Fruit fly (Drosophila melanogaster): Measurements from ENCODE around the gene CG14907.
A peak's percentile ranks its signal among the peaks of the same experiment; 100 is the strongest.

The CG14907 gene

dm6 chr3R:16655494-16656493, 3.7 kb upstream of the CG14907 start, which contains the start of gene modSP (continued):
- TF ChIP-seq CG18764 (GFP tag; optimal IDR thresholded peaks at IDR 0.05), result peak; percentile 94
- no peak for TF ChIP-seq CG6765 (GFP tag; optimal IDR thresholded peaks at IDR 0.05)
- peak; percentile 82 for TF ChIP-seq CG10274 (GFP tag; optimal IDR thresholded peaks at IDR 0.05)
- no peak for TF ChIP-seq Dip2 (GFP tag; IDR thresholded peaks at IDR 0.05)
- no peak for TF ChIP-seq HmgZ (tag; optimal IDR thresholded peaks at IDR 0.05)
- TF ChIP-seq CG4707 (GFP tag; optimal IDR thresholded peaks at IDR 0.05), result no peak
- TF ChIP-seq sim (GFP tag; IDR thresholded peaks at IDR 0.05), result no peak
- no peak for TF ChIP-seq CG17568 (GFP tag; optimal IDR thresholded peaks at IDR 0.05)
- no peak for TF ChIP-seq CG10462 (GFP tag; optimal IDR thresholded peaks at IDR 0.05)
- TF ChIP-seq eve (GFP tag; optimal IDR thresholded peaks at IDR 0.05), result no peak
- no peak for TF ChIP-seq CG11723 (GFP tag; optimal IDR thresholded peaks at IDR 0.05)
- no peak for TF ChIP-seq CG3995 (GFP tag; optimal IDR thresholded peaks at IDR 0.05)
- TF ChIP-seq CG6689 (GFP tag; IDR thresholded peaks at IDR 0.05), result no peak; the same call in 1 of the 2 replicates
- TF ChIP-seq Ets65A (GFP tag), result peak; percentile 96
- TF ChIP-seq CG9437 (GFP tag; optimal IDR thresholded peaks at IDR 0.05), result peak; percentile 86
- no peak for TF ChIP-seq CG6272 (GFP tag; IDR thresholded peaks at IDR 0.05)
- TF ChIP-seq psq (GFP tag; optimal IDR thresholded peaks at IDR 0.05), result no peak
- TF ChIP-seq CG16863 (GFP tag; optimal IDR thresholded peaks at IDR 0.05), result peak; percentile 10
- 0 out of 3 replicates have a peak, but pooled peaks have one; percentile 7 for TF ChIP-seq so (GFP tag; IDR thresholded peaks at IDR 0.05)
- peak; percentile 56; the same call in 1 of the 2 replicates for TF ChIP-seq Rfx (GFP tag; IDR thresholded peaks at IDR 0.05)
- TF ChIP-seq tap (tag; optimal IDR thresholded peaks at IDR 0.05), result no peak
- peak; percentile 83 for TF ChIP-seq z (GFP tag; IDR thresholded peaks at IDR 0.05)
- no peak for TF ChIP-seq mirr (GFP tag; optimal IDR thresholded peaks at IDR 0.05)
- no peak for TF ChIP-seq CG14965 (GFP tag; optimal IDR thresholded peaks at IDR 0.05; ENCODE audit: borderline replicate concordance)
- TF ChIP-seq sisA (GFP tag; IDR thresholded peaks at IDR 0.05), result peak; percentile 31; the same call in 1 of the 2 replicates
- peak; percentile 16 for TF ChIP-seq CG15601 (tag; optimal IDR thresholded peaks at IDR 0.05)
- TF ChIP-seq Dll (GFP tag; IDR thresholded peaks at IDR 0.05; ENCODE audit: partially characterized antibody), result peak; percentile 80
- TF ChIP-seq dati (GFP tag; IDR thresholded peaks at IDR 0.05), result 0 out of 2 replicates have a peak, but pooled peaks have one; percentile 12
- TF ChIP-seq CG7987 (GFP tag; optimal IDR thresholded peaks at IDR 0.05), result no peak
- TF ChIP-seq Oli (tag; optimal IDR thresholded peaks at IDR 0.05), result peak; percentile 14
- TF ChIP-seq klu (GFP tag; IDR thresholded peaks at IDR 0.05), result no peak
- no peak for TF ChIP-seq Spps (tag; optimal IDR thresholded peaks at IDR 0.05)
- TF ChIP-seq Ravus (GFP tag; IDR thresholded peaks at IDR 0.05), result no peak
- no peak for TF ChIP-seq CHES-1-like (GFP tag; optimal IDR thresholded peaks at IDR 0.05)
- no peak for TF ChIP-seq CG8388 (GFP tag; optimal IDR thresholded peaks at IDR 0.05)
- TF ChIP-seq grn (GFP tag; optimal IDR thresholded peaks at IDR 0.05), result peak; percentile 69
- no peak for TF ChIP-seq Tbp (GFP tag; optimal IDR thresholded peaks at IDR 0.05)
- no peak for TF ChIP-seq CG8944 (GFP tag; optimal IDR thresholded peaks at IDR 0.05)
- TF ChIP-seq CG11696 (GFP tag; IDR thresholded peaks at IDR 0.05), result no peak
- TF ChIP-seq CG31388 (GFP tag; optimal IDR thresholded peaks at IDR 0.05), result no peak
- TF ChIP-seq exex (tag; optimal IDR thresholded peaks at IDR 0.05), result no peak
- 0 out of 2 replicates have a peak, but pooled peaks have one; percentile 32 for TF ChIP-seq NFAT (GFP tag; IDR thresholded peaks at IDR 0.05)
- TF ChIP-seq CG12071 (GFP tag; optimal IDR thresholded peaks at IDR 0.05), result no peak
- no peak for TF ChIP-seq scrt (GFP tag; optimal IDR thresholded peaks at IDR 0.05)
- TF ChIP-seq CG4360 (GFP tag; IDR thresholded peaks at IDR 0.05), result no peak
- no peak for TF ChIP-seq HLHmδ (GFP tag; optimal IDR thresholded peaks at IDR 0.05)
- no peak for TF ChIP-seq Adf1 (GFP tag; IDR thresholded peaks at IDR 0.05)
- TF ChIP-seq Hr51 (GFP tag; optimal IDR thresholded peaks at IDR 0.05), result peak in 1 of 2 experiments; percentile 37
- no peak for TF ChIP-seq GATAe (GFP tag; conservative IDR thresholded peaks at IDR 0.05)

Measured in whole organism, embryonic.